Worm (Caenorhabditis elegans): Measurements from ENCODE around the gene phat-5.

phat-5 gene

DNA sequence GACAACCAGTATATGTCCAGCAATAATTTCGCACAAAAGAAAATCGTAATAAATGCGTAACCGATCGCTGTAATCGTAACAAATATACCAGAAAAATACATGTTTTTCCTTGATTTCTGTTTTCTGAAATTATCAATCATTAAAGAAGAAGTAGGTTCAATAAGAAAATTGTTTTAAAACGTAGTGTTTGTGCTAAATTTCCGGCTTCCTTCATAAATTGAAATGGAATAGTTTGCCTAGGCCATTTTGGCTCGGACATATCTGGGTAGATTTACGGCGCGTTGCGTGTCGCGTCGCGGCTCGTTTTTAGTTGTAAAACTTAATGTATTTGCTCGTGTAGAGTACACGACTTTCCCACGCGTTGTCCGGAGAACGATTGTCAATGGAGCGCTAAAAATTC is 39.4 kb downstream of the phat-5 start, which contains the start of gene F38H12.5:
TSS of gene F38H12.5 (minus strand) at position 101 of the 400 bp plus-strand sequence.
- TF ChIP-seq mel-28 (tag; optimal IDR thresholded peaks at IDR 0.05; ENCODE audit: borderline replicate concordance): no peak
- no peak for TF ChIP-seq attf-5 (GFP tag; optimal IDR thresholded peaks at IDR 0.05)
- TF ChIP-seq attf-6 (GFP tag; IDR thresholded peaks at IDR 0.05): no peak
- TF ChIP-seq Y53G8AR.9 (GFP tag; conservative IDR thresholded peaks at IDR 0.05): no peak
- no peak for TF ChIP-seq pbrm-1 (GFP tag; IDR thresholded peaks at IDR 0.05)
- no peak for TF ChIP-seq D2030.7 (GFP tag; IDR thresholded peaks at IDR 0.05)
- TF ChIP-seq madf-6 (GFP tag; IDR thresholded peaks at IDR 0.05): no peak
- TF ChIP-seq ceh-27 (GFP tag; optimal IDR thresholded peaks at IDR 0.05): no peak

DNA sequence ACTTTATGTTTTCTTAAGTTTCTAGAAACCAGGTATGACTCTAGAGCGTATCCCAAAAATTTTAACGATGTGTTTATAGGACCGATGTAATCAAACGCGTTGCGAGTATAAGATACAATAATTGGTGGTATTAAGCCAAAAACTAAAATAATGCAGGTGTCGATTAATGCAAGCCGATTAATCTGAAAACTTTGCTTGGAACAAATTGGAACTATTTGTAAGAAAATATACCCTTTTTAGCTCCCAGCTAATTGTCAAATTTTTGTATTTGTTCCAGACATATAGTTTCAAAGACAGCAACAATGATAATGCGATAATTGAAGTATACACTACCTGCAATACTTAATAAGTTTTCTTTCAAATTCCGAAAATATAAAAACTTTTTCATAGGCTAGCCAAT is 41.0 kb downstream of the phat-5 start, which contains the start of gene srh-211:
TSS of gene srh-211 (minus strand) at position 101 of the 400 bp plus-strand sequence.
- TF ChIP-seq fkh-3 (tag; optimal IDR thresholded peaks at IDR 0.05) (no peak), lag-1 (GFP tag; IDR thresholded peaks at IDR 0.05) (no peak), hsf-1 (GFP tag; IDR thresholded peaks at IDR 0.05) (no peak), attf-3 (GFP tag; conservative IDR thresholded peaks at IDR 0.05) (no peak), snpc-1.1 (tag; optimal IDR thresholded peaks at IDR 0.05; ENCODE audit: insufficient read depth) (no peak), ets-4 (GFP tag; optimal IDR thresholded peaks at IDR 0.05) (no peak), K12H6.12 (tag; optimal IDR thresholded peaks at IDR 0.05) (no peak), F39B2.1 (GFP tag; IDR thresholded peaks at IDR 0.05) (no peak)

DNA sequence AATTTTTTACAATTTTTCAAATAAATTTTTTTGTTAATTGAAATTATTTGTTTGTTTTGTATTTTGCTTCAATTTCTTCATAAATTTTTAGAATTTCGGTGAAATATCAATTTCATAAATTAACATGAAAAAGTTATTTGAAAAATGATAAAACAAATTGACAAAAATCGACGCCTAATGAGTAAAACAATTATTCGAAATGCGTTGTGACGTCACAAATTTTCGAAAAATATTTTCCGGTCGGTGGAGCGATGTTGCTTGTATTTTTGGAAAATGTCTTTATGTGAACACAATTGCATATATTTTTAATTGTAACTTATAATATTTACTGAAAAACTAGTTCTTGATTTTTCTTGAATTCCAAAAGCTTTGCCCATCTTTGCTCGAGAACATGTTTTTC is 41.8 kb downstream of the phat-5 start:
- TF ChIP-seq ceh-40 (GFP tag; IDR thresholded peaks at IDR 0.05) (no peak), F57A8.1 (GFP tag; optimal IDR thresholded peaks at IDR 0.05) (no peak), ets-4 (GFP tag; optimal IDR thresholded peaks at IDR 0.05) (no peak), snpc-1.3 (tag; optimal IDR thresholded peaks at IDR 0.05; ENCODE audit: insufficient read depth) (no peak), ceh-91 (GFP tag; IDR thresholded peaks at IDR 0.05) (no peak), dox-1 (GFP tag; IDR thresholded peaks at IDR 0.05) (no peak), sdz-38 (tag; optimal IDR thresholded peaks at IDR 0.05) (no peak), attf-3 (GFP tag; conservative IDR thresholded peaks at IDR 0.05) (no peak), ceh-27 (GFP tag; optimal IDR thresholded peaks at IDR 0.05) (no peak), ztf-26 (tag; optimal IDR thresholded peaks at IDR 0.05) (no peak), B0019.2 (GFP tag; conservative IDR thresholded peaks at IDR 0.05) (no peak), attf-5 (GFP tag; optimal IDR thresholded peaks at IDR 0.05) (no peak), ceh-58 (GFP tag; IDR thresholded peaks at IDR 0.05) (no peak)

DNA sequence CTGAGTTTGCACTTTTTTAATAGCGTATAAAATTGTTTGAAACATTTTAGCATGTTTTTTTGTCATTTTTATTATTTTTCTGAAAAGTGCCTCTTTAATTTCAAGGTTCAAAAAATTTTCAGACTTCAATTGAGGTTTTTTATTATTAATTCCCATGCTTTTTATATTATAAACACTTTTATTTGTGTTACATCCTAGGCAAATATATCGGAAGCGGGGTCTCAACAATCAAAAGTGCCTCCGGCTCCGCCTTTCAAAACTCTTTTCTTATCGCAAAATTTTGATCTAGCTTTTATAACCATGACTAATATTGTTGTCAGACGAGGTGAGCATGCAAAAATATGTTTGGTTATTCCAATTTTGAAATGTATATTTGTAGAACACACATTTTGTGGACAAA is 48.9 kb downstream of the phat-5 start, which contains the start of gene otpl-2:
TSS of gene otpl-2 (plus strand) at position 301 of the 400 bp plus-strand sequence.
- TF ChIP-seq nfyb-1 (GFP tag; IDR thresholded peaks at IDR 0.05): no peak
- no peak for TF ChIP-seq ceh-91 (GFP tag; IDR thresholded peaks at IDR 0.05)
- no peak for TF ChIP-seq nhr-80 (tag; optimal IDR thresholded peaks at IDR 0.05)
- no peak for TF ChIP-seq ccch-3 (GFP tag; optimal IDR thresholded peaks at IDR 0.05)
- TF ChIP-seq ekl-4 (GFP tag; IDR thresholded peaks at IDR 0.05): no peak
